Worm (Caenorhabditis elegans): ENCODE measurements around the gene C34D4.10.

DNA sequence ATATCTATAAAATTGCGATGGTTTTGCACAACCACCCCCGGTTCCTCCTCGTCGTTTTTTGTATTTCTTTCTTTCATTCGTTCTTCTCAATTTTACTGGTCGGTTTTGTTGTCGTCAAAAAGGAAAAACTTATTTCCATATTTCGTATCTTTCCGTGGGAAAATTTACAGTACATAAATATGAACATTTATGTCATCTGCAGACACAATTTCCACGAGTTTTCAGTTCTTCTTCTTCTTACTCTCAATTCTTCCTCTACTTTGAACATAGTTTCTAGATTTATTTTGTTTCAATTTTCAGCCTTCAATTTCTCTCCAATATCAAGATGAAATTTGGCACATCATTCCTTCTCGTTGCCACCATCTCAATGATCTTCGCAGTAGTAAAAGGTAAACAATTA, 40.0 kb downstream of the C34D4.10 start, which contains the start of gene Y43B11AR.1:
- no peak for TF ChIP-seq ztf-29 (GFP tag; IDR thresholded peaks at IDR 0.05)
- TF ChIP-seq med-1 (GFP tag; optimal IDR thresholded peaks at IDR 0.05; ENCODE audit: insufficient read depth): no peak
- TF ChIP-seq tab-1 (GFP tag; IDR thresholded peaks at IDR 0.05): no peak
- TF ChIP-seq klf-2 (GFP tag; conservative IDR thresholded peaks at IDR 0.05): no peak
- no peak for TF ChIP-seq T22C8.4 (GFP tag; IDR thresholded peaks at IDR 0.05)
- TF ChIP-seq flt-1 (GFP tag; IDR thresholded peaks at IDR 0.05): no peak
